Fruit fly (Drosophila melanogaster) whole organism, embryonic: ENCODE results near the gene Usp1.
A peak's percentile ranks its signal among the peaks of the same experiment; 100 is the strongest.

Source experiments
- Awh ChIP-seq: fragments of 200-800 bp; sonication (Bioruptor generic); IDR thresholded peaks from 2 replicates; pipeline ENCODE4, ENCODE4 v1.3.6; 2022; ENCODE audit warnings: missing biosample characterization, missing genetic modification characterization
- Bteb2 ChIP-seq: fragments of 200-800 bp; sonication (Bioruptor generic); optimal IDR thresholded peaks from 2 replicates; lab custom pipeline; 2016; ENCODE audit warnings: missing biosample characterization, missing genetic modification characterization
- C15 ChIP-seq: fragments of 200-800 bp; sonication (Bioruptor generic); IDR thresholded peaks from 3 replicates; pipeline ENCODE4 v1.3.6; 2022; ENCODE audit warnings: missing biosample characterization, missing genetic modification characterization
- CG1024 ChIP-seq: fragments of 200-800 bp; sonication (Bioruptor generic); IDR thresholded peaks from 2 replicates; pipeline ENCODE4 v1.3.6; 2022; ENCODE audit warnings: missing biosample characterization, missing genetic modification characterization
- CG10366 ChIP-seq: fragments of 200-800 bp; sonication (Bioruptor generic); IDR thresholded peaks from 2 replicates; pipeline ENCODE4 v1.3.6; 2022; ENCODE audit warnings: missing biosample characterization, missing genetic modification characterization
- CG11696 ChIP-seq: fragments of 200-800 bp; sonication (Bioruptor generic); IDR thresholded peaks from 2 replicates; pipeline ENCODE4 v1.3.6; 2022; ENCODE audit warnings: missing biosample characterization, missing genetic modification characterization
- CG12236 ChIP-seq: fragments of 200-800 bp; sonication (Bioruptor generic); optimal IDR thresholded peaks from 2 replicates; lab custom pipeline; 2016; ENCODE audit warnings: missing biosample characterization, missing genetic modification characterization
- CG14014 ChIP-seq: fragments of 200-800 bp; sonication (Bioruptor generic); IDR thresholded peaks from 2 replicates; pipeline ENCODE4 v1.3.6; 2022; ENCODE audit warnings: missing biosample characterization, missing genetic modification characterization
- CG14441 ChIP-seq: fragments of 200-800 bp; sonication (Bioruptor generic); IDR thresholded peaks from 2 replicates; pipeline ENCODE4 v1.3.6; 2022; ENCODE audit warnings: missing biosample characterization, missing genetic modification characterization
- CG15269 ChIP-seq: fragments of 200-800 bp; sonication (Bioruptor generic); optimal IDR thresholded peaks from 2 replicates; lab custom pipeline; 2018; ENCODE audit warnings: missing biosample characterization, mild to moderate bottlenecking, missing genetic modification characterization, moderate library complexity
- CG15601 ChIP-seq: fragments of 200-800 bp; sonication (Bioruptor generic); optimal IDR thresholded peaks from 3 replicates; lab custom pipeline; 2019; ENCODE audit warnings: missing biosample characterization, mild to moderate bottlenecking, missing genetic modification characterization, moderate library complexity
- CG17385 ChIP-seq: fragments of 200-800 bp; sonication (Bioruptor generic); optimal IDR thresholded peaks from 3 replicates; lab custom pipeline; 2018; ENCODE audit warnings: missing biosample characterization, mild to moderate bottlenecking, missing genetic modification characterization
- CG31388 ChIP-seq: fragments of 200-800 bp; sonication (Bioruptor generic); optimal IDR thresholded peaks from 2 replicates; lab custom pipeline; 2016; ENCODE audit warnings: missing biosample characterization, missing genetic modification characterization
- CG31441 ChIP-seq: fragments of 200-800 bp; sonication (Bioruptor generic); IDR thresholded peaks from 2 replicates; pipeline ENCODE4 v1.3.6; 2022; ENCODE audit warnings: missing biosample characterization, missing genetic modification characterization
- CG34376 ChIP-seq: fragments of 200-800 bp; sonication (Bioruptor generic); optimal IDR thresholded peaks from 2 replicates; lab custom pipeline; 2018; ENCODE audit warnings: missing biosample characterization, mild to moderate bottlenecking, missing genetic modification characterization
- CG3995 ChIP-seq: fragments of 200-800 bp; sonication (Bioruptor generic); optimal IDR thresholded peaks from 3 replicates; lab custom pipeline; 2016; ENCODE audit warnings: missing biosample characterization, missing genetic modification characterization
- CG4617 ChIP-seq: fragments of 200-800 bp; sonication (Bioruptor generic); optimal IDR thresholded peaks from 3 replicates; lab custom pipeline; 2016; ENCODE audit warnings: missing biosample characterization, missing genetic modification characterization, borderline replicate concordance
- CG6254 ChIP-seq: fragments of 200-800 bp; sonication (Bioruptor generic); optimal IDR thresholded peaks from 3 replicates; lab custom pipeline; 2017; ENCODE audit warnings: mild to moderate bottlenecking, missing biosample characterization, missing genetic modification reagents, missing genetic modification characterization
- CG6689 ChIP-seq: fragments of 200-800 bp; sonication (Bioruptor generic); IDR thresholded peaks from 2 replicates; pipeline ENCODE4 v1.3.6; 2022; ENCODE audit warnings: missing biosample characterization, missing genetic modification characterization
- CG7928 ChIP-seq: fragments of 200-800 bp; sonication (Bioruptor generic); optimal IDR thresholded peaks from 2 replicates; lab custom pipeline; 2017; ENCODE audit warnings: missing biosample characterization, mild to moderate bottlenecking, missing genetic modification characterization
- CG8388 ChIP-seq: fragments of 200-800 bp; sonication (Bioruptor generic); optimal IDR thresholded peaks from 2 replicates; lab custom pipeline; 2019; ENCODE audit warnings: missing biosample characterization, mild to moderate bottlenecking, missing genetic modification characterization, moderate library complexity
- CG9437 ChIP-seq: fragments of 200-800 bp; sonication (Bioruptor generic); optimal IDR thresholded peaks from 2 replicates; lab custom pipeline; 2018; ENCODE audit warnings: missing biosample characterization, mild to moderate bottlenecking, missing genetic modification characterization
- Dek ChIP-seq: fragments of 200-800 bp; sonication (Bioruptor generic); optimal IDR thresholded peaks from 3 replicates; lab custom pipeline; 2019; ENCODE audit warnings: missing biosample characterization, mild to moderate bottlenecking, missing genetic modification characterization, moderate library complexity
- H15 ChIP-seq: fragments of 200-800 bp; sonication (Bioruptor generic); IDR thresholded peaks from 3 replicates; pipeline ENCODE4 v1.3.6; 2022; ENCODE audit warnings: missing biosample characterization, missing genetic modification characterization
- HHEX ChIP-seq: fragments of 200-800 bp; sonication (Bioruptor generic); optimal IDR thresholded peaks from 3 replicates; lab custom pipeline; 2017; ENCODE audit warnings: missing biosample characterization, mild to moderate bottlenecking, missing genetic modification characterization, missing genetic modification reagents
- HLH4C ChIP-seq: fragments of 200-800 bp; sonication (Bioruptor generic); IDR thresholded peaks from 3 replicates; pipeline ENCODE4 v1.3.6; 2022; ENCODE audit warnings: missing biosample characterization, missing genetic modification characterization; ENCODE audit not compliant: partially characterized antibody
- Med ChIP-seq: fragments of 200-800 bp; sonication (Bioruptor generic); peaks from one replicate; lab custom pipeline; 2016; ENCODE audit warnings: missing biosample characterization, missing genetic modification characterization, mild to moderate bottlenecking, inconsistent platforms, moderate library complexity
- Myb ChIP-seq: fragments of 200-800 bp; sonication (Bioruptor generic); optimal IDR thresholded peaks from 2 replicates; lab custom pipeline; 2016; ENCODE audit warnings: missing biosample characterization, missing genetic modification characterization
- Poxn ChIP-seq: fragments of 200-800 bp; sonication (Bioruptor generic); IDR thresholded peaks from 2 replicates; pipeline ENCODE4 v1.3.6; 2022; ENCODE audit warnings: missing biosample characterization, missing genetic modification characterization
- Ptx1 ChIP-seq: fragments of 200-800 bp; sonication (Bioruptor generic); IDR thresholded peaks from 2 replicates; pipeline ENCODE4 v1.3.6; 2022; ENCODE audit warnings: missing biosample characterization, missing genetic modification characterization
- Rfx ChIP-seq: fragments of 200-800 bp; sonication (Bioruptor generic); IDR thresholded peaks from 2 replicates; pipeline ENCODE4 v1.3.6; 2022; ENCODE audit warnings: missing biosample characterization, missing genetic modification characterization
- Sox100B ChIP-seq: fragments of 200-800 bp; sonication (Bioruptor generic); optimal IDR thresholded peaks from 3 replicates; lab custom pipeline; 2018; ENCODE audit warnings: missing biosample characterization, mild to moderate bottlenecking, missing genetic modification characterization
- al ChIP-seq: fragments of 200-800 bp; sonication (Bioruptor generic); IDR thresholded peaks from 2 replicates; pipeline ENCODE4 v1.3.6; 2022; ENCODE audit warnings: missing biosample characterization, missing genetic modification characterization
- cg ChIP-seq: fragments of 200-800 bp; sonication (Bioruptor generic); optimal IDR thresholded peaks from 3 replicates; lab custom pipeline; 2019; ENCODE audit warnings: missing biosample characterization, mild to moderate bottlenecking, missing genetic modification characterization, moderate library complexity
- danr ChIP-seq: fragments of 200-800 bp; sonication (Bioruptor generic); IDR thresholded peaks from 2 replicates; pipeline ENCODE4 v1.3.6; 2022; ENCODE audit warnings: missing biosample characterization, missing genetic modification characterization
- dati ChIP-seq: fragments of 200-800 bp; sonication (Bioruptor generic); IDR thresholded peaks from 2 replicates; pipeline ENCODE4 v1.3.6; 2022; ENCODE audit warnings: missing biosample characterization, missing genetic modification characterization
- fru ChIP-seq: fragments of >200 bp; optimal IDR thresholded peaks from 2 replicates; lab custom pipeline; 2017
- gfzf ChIP-seq: fragments of 200-800 bp; sonication (Bioruptor generic); optimal IDR thresholded peaks from 2 replicates; lab custom pipeline; 2016; ENCODE audit warnings: missing biosample characterization, mild to moderate bottlenecking, missing genetic modification characterization, moderate library complexity
- gro ChIP-seq: fragments of 200-800 bp; sonication (Bioruptor generic); optimal IDR thresholded peaks from 2 replicates; lab custom pipeline; 2016; ENCODE audit warnings: missing biosample characterization, missing genetic modification characterization
- klu ChIP-seq: fragments of 200-800 bp; sonication (Bioruptor generic); IDR thresholded peaks from 2 replicates; pipeline ENCODE4 v1.3.6; 2022; ENCODE audit warnings: missing biosample characterization, missing genetic modification characterization
- kni ChIP-seq: fragments of 200-800 bp; sonication (Bioruptor generic); optimal IDR thresholded peaks from 3 replicates; lab custom pipeline; 2017; ENCODE audit warnings: mild to moderate bottlenecking, missing biosample characterization, missing genetic modification reagents, missing genetic modification characterization
- lbe ChIP-seq: fragments of 200-800 bp; sonication (Bioruptor generic); optimal IDR thresholded peaks from 2 replicates; lab custom pipeline; 2016; ENCODE audit warnings: missing biosample characterization, mild to moderate bottlenecking, missing genetic modification characterization
- luna ChIP-seq: fragments of 200-800 bp; sonication (Bioruptor generic); optimal IDR thresholded peaks from 2 replicates; lab custom pipeline; 2016; ENCODE audit warnings: missing biosample characterization, missing genetic modification characterization
- peb ChIP-seq: fragments of 200-800 bp; sonication (Bioruptor generic); IDR thresholded peaks from 2 replicates; pipeline ENCODE4 v1.3.6; 2022; ENCODE audit warnings: missing biosample characterization, missing genetic modification characterization
- pnt ChIP-seq: fragments of 200-800 bp; sonication (Bioruptor generic); optimal IDR thresholded peaks from 3 replicates; lab custom pipeline; 2016; ENCODE audit warnings: missing biosample characterization, missing genetic modification characterization
- rib ChIP-seq: fragments of 200-800 bp; sonication (Bioruptor generic); IDR thresholded peaks from 2 replicates; pipeline ENCODE4 v1.3.6; 2022; ENCODE audit warnings: missing biosample characterization, missing genetic modification characterization
- sens-2 ChIP-seq: fragments of 200-800 bp; sonication (Bioruptor generic); IDR thresholded peaks from 2 replicates; pipeline ENCODE4 v1.3.6; 2022; ENCODE audit warnings: missing biosample characterization, missing genetic modification characterization
- trem ChIP-seq: fragments of 200-800 bp; optimal IDR thresholded peaks from 3 replicates; lab custom pipeline; 2019; ENCODE audit warnings: missing biosample characterization, mild to moderate bottlenecking, missing genetic modification characterization, moderate library complexity
- trh ChIP-seq: fragments of 200-800 bp; sonication (Bioruptor generic); optimal IDR thresholded peaks from 2 replicates; lab custom pipeline; 2016; ENCODE audit warnings: missing biosample characterization, missing genetic modification characterization
- vfl ChIP-seq: fragments of 200-800 bp; sonication (Bioruptor generic); optimal IDR thresholded peaks from 2 replicates; lab custom pipeline; 2016; ENCODE audit warnings: missing biosample characterization, missing genetic modification characterization
- vnd ChIP-seq: fragments of 200-800 bp; sonication (Bioruptor generic); IDR thresholded peaks from 3 replicates; pipeline ENCODE4 v1.3.6; 2022; ENCODE audit warnings: missing biosample characterization, missing genetic modification characterization; ENCODE audit not compliant: partially characterized antibody
- yki ChIP-seq: fragments of >200 bp; optimal IDR thresholded peaks from 3 replicates; lab custom pipeline; 2018
- zen ChIP-seq: fragments of 200-800 bp; sonication (Bioruptor generic); optimal IDR thresholded peaks from 3 replicates; lab custom pipeline; 2018; ENCODE audit warnings: missing biosample characterization, mild to moderate bottlenecking, missing genetic modification characterization, moderate library complexity

Usp1 gene

DNA sequence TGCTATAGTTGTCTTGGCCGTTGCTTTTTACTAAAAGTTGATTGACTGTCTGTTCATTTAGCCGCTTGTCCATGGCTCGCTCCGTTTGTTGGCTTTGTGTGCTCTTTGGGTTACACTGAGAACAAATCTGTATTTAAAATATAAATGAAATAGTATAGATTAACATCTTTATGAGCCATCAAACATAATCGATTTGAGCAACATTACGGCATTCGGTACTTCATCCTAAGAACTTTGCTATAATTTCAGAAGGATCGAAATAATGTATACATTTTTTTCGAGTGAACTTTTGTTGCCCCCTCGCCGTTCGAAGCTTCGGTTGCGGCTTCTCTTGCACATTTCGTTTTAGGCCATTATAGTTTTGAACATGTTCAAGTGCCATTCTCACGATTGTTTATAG, 21.0 kb upstream of the Usp1 start (continued):
- TF ChIP-seq danr (GFP tag; lab: Robert Waterston, UW) (peak; percentile 37; the same call in 1 of the 2 replicates), CG31388 (no peak), Ptx1 (peak; percentile 78), HHEX (GFP tag; lab: Kevin White, UChicago) (peak; percentile 69), trem (tag; lab: Kevin White, UChicago) (peak; percentile 63), CG15269 (tag; lab: Kevin White, UChicago) (peak; percentile 83), zen (peak; percentile 31), cg (no peak), CG17385 (peak; percentile 71), CG4617 (peak; percentile 13), HLH4C (GFP tag; lab: Robert Waterston, UW) (no peak), Awh (GFP tag; lab: Robert Waterston, UW) (peak; percentile 68), sens-2 (GFP tag; lab: Robert Waterston, UW) (no peak), CG1024 (GFP tag; lab: Robert Waterston, UW) (0 out of 2 replicates have a peak, but pooled peaks have one; percentile 40), Myb (GFP tag; lab: Kevin White, UChicago) (no peak), Poxn (GFP tag; lab: Robert Waterston, UW) (no peak), CG3995 (GFP tag; lab: Kevin White, UChicago) (no peak), al (GFP tag; lab: Robert Waterston, UW) (no peak), rib (GFP tag; lab: Robert Waterston, UW) (no peak), trh (GFP tag; lab: Kevin White, UChicago) (no peak), H15 (peak; percentile 60), yki (lab: Kevin White, UChicago) (no peak), vfl (GFP tag; lab: Kevin White, UChicago) (no peak), Bteb2 (GFP tag; lab: Kevin White, UChicago) (no peak), CG7928 (no peak), CG6254 (peak; percentile 67), peb (GFP tag; lab: Robert Waterston, UW) (peak; percentile 37; the same call in 1 of the 2 replicates), Dek (peak; percentile 60), gro (GFP tag; lab: Kevin White, UChicago) (no peak), pnt (GFP tag; lab: Kevin White, UChicago) (no peak), CG6689 (GFP tag; lab: Robert Waterston, UW) (peak; percentile 61), CG15601 (peak; percentile 69), Rfx (peak; percentile 25; the same call in 1 of the 2 replicates), CG14441 (peak; percentile 79), gfzf (GFP tag; lab: Kevin White, UChicago) (no peak), C15 (GFP tag; lab: Robert Waterston, UW) (no peak), Med (GFP tag; lab: Kevin White, UChicago) (peak; percentile 88), klu (GFP tag; lab: Robert Waterston, UW) (no peak), vnd (GFP tag; lab: Robert Waterston, UW) (no peak), CG9437 (GFP tag; lab: Kevin White, UChicago) (peak; percentile 41), CG8388 (GFP tag; lab: Kevin White, UChicago) (peak; percentile 77), CG14014 (GFP tag; lab: Robert Waterston, UW) (peak; percentile 52; the same call in 1 of the 2 replicates), CG11696 (GFP tag; lab: Robert Waterston, UW) (0 out of 2 replicates have a peak, but pooled peaks have one; percentile 17), kni (GFP tag; lab: Kevin White, UChicago) (no peak), dati (GFP tag; lab: Robert Waterston, UW) (no peak), Sox100B (GFP tag; lab: Kevin White, UChicago) (peak; percentile 59), CG10366 (GFP tag; lab: Robert Waterston, UW) (peak; percentile 79), CG34376 (GFP tag; lab: Kevin White, UChicago) (no peak), fru (lab: Kevin White, UChicago) (no peak), CG31441 (GFP tag; lab: Robert Waterston, UW) (peak; percentile 75), CG12236 (GFP tag; lab: Kevin White, UChicago) (no peak), lbe (GFP tag; lab: Kevin White, UChicago) (no peak), luna (no peak)
